Fruit fly (Drosophila melanogaster): ENCODE results near the gene FipoQ.

FipoQ gene

DNA sequence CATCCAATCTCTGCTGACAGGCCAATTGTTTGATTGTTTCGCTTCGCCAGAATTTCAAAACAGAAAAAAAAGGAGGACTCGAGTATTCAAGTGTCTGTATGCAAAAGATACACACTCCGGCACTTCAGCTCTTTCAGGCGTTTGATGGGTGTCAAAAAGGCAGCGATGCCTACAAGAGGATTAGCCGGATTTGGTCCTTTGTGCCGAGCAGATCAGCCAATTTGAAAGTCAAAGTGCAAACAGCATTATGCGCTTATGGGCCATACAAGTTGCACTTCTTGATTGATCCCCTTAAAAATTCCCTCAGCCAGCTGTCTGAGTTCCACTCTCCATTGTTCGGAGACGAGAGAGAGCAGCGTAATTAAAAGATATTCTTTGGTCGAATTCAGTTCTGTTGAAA is 51.8 kb downstream of the FipoQ start:
- no peak for TF ChIP-seq acj6 (GFP tag; optimal IDR thresholded peaks at IDR 0.05)
- TF ChIP-seq CG3032 (tag; optimal IDR thresholded peaks at IDR 0.05) = no peak
- no peak for TF ChIP-seq Hr39 (GFP tag; optimal IDR thresholded peaks at IDR 0.05)
- no peak for TF ChIP-seq Lpt (GFP tag; optimal IDR thresholded peaks at IDR 0.05)
- TF ChIP-seq CG34406 (GFP tag; optimal IDR thresholded peaks at IDR 0.05) = no peak
- no peak for TF ChIP-seq CG32006 (GFP tag; optimal IDR thresholded peaks at IDR 0.05)
- no peak for TF ChIP-seq CG1621 (tag; optimal IDR thresholded peaks at IDR 0.05)
- no peak for TF ChIP-seq Gug (GFP tag; IDR thresholded peaks at IDR 0.05)
- TF ChIP-seq CG3919 (GFP tag; optimal IDR thresholded peaks at IDR 0.05) = no peak
- TF ChIP-seq CG9139 (GFP tag; optimal IDR thresholded peaks at IDR 0.05) = no peak
- TF ChIP-seq esn (GFP tag; optimal IDR thresholded peaks at IDR 0.05) = no peak
- no peak for TF ChIP-seq CG31627 (GFP tag; optimal IDR thresholded peaks at IDR 0.05)
- TF ChIP-seq Sox14 (GFP tag; optimal IDR thresholded peaks at IDR 0.05) = no peak
- TF ChIP-seq dsx (GFP tag; optimal IDR thresholded peaks at IDR 0.05; ENCODE audit: poor library complexity, severe bottlenecking) = no peak
- TF ChIP-seq Ets96B (tag; optimal IDR thresholded peaks at IDR 0.05) = no peak
- TF ChIP-seq CG8632 (GFP tag; optimal IDR thresholded peaks at IDR 0.05) = no peak
- no peak for TF ChIP-seq CG16779 (tag; optimal IDR thresholded peaks at IDR 0.05)
- TF ChIP-seq fkh (GFP tag; optimal IDR thresholded peaks at IDR 0.05) = no peak
- TF ChIP-seq CG6276 (GFP tag; optimal IDR thresholded peaks at IDR 0.05) = no peak
- TF ChIP-seq lz (GFP tag; optimal IDR thresholded peaks at IDR 0.05) = no peak

DNA sequence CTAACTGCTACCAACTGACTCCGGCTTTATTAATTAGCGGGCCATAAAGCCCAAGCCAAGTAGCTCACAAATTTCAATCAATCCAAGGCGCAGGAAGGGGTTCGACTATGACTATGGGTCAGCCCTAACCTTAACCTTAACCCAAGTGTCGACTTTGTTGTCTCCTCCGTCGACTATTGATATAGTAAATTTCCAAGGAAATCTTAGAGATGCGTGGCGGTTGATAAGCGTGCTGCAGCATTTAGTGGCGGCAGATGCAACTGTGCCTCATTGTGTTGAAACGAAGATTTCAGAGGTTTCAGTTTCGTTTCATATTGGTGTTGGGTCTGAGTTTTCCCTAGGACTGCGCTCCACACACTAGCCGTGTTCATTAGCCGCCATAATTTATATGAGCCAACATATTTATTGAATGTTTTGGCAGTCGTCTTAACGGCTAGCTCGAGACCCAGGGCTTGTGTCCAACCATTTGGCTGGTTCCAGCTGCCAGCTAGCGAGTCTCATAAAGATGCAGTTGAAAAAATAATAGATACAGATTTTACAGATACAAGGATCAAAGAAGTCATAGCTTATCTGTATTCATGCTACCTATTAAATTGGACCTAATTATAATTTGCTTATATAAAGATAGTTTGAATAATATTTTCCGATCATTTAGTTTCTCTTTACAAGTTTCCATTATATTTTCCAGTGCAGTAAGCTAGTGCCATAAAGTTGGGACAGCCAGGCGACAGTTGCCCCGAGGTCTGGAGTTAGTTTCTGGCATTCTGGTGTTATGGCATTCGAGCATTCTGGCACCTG is 52.8 kb downstream of the FipoQ start:
- TF ChIP-seq svp (GFP tag) = no peak
- TF ChIP-seq esn (GFP tag; optimal IDR thresholded peaks at IDR 0.05) = no peak
- peak; percentile 10 for TF ChIP-seq Eip78C (GFP tag)

DNA sequence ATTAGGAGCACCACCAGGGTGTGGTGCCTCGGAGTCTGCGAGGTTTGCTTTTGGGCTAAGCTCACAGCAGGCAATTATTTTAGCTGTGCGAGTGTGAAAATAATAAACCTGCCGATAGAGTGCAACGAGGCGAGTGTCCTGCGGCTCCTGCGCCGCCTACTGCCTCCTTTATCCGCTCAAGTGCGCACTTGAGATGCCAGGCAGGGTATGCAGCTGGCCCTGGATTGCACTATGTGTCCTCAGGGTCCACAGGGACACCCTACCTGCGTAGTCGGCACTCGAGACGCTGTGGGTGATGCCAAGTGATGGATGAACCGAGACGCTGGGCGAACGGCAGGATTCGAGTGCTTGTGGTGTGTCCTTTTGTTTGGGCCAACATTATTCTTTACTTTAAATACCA is 53.4 kb downstream of the FipoQ start:
- TF ChIP-seq fkh (GFP tag; optimal IDR thresholded peaks at IDR 0.05) (no peak), Sox14 (GFP tag; optimal IDR thresholded peaks at IDR 0.05) (no peak), CG10631 (GFP tag; optimal IDR thresholded peaks at IDR 0.05) (no peak), lz (GFP tag; optimal IDR thresholded peaks at IDR 0.05) (no peak), Lpt (GFP tag; optimal IDR thresholded peaks at IDR 0.05) (no peak), CG11902 (GFP tag; optimal IDR thresholded peaks at IDR 0.05) (no peak), pdm3 (GFP tag; optimal IDR thresholded peaks at IDR 0.05) (no peak), Ets21C (GFP tag; optimal IDR thresholded peaks at IDR 0.05) (no peak), CG7368 (GFP tag; optimal IDR thresholded peaks at IDR 0.05) (no peak)

Data from whole organism, prepupa.